Worm (Caenorhabditis elegans) whole organism, young adult: Measurements from ENCODE around the gene F22H10.1.

Experiments used
- F22D6.2 ChIP-seq: sonication (generic microtip); optimal IDR thresholded peaks from 2 replicates; lab custom pipeline; 2016; ENCODE audit warnings: mild to moderate bottlenecking, missing genetic modification characterization, missing compliant biosample characterization
- Y56A3A.18 ChIP-seq: fragments of 200-800 bp; sonication (Bioruptor generic); IDR thresholded peaks from 2 replicates; pipeline ENCODE4 v1.3.6; 2022; ENCODE audit warnings: missing genetic modification reagents, missing genetic modification characterization, missing compliant biosample characterization
- ama-1 ChIP-seq, 3 experiments: fragments of 150-350 bp in 1 of 3; sonication (generic microtip) in 2 of 3; optimal IDR thresholded peaks; 2 replicates each; lab custom pipeline; 2014 to 2018; ENCODE audit warnings: missing biosample characterization in 2 of 3, missing genetic modification characterization in 2 of 3, missing genetic modification reagents in 2 of 3
- dox-1 ChIP-seq: fragments of 200-800 bp; sonication (Bioruptor generic); IDR thresholded peaks from 2 replicates; pipeline ENCODE4 v1.3.6; 2022; ENCODE audit warnings: missing genetic modification reagents, missing genetic modification characterization, missing compliant biosample characterization
- dpl-1 ChIP-seq: fragments of 150-350 bp; optimal IDR thresholded peaks from 2 replicates; lab custom pipeline; 2014; ENCODE audit warnings: missing biosample characterization, missing genetic modification reagents, missing genetic modification characterization
- mcd-1 ChIP-seq: fragments of 200-800 bp; sonication (Bioruptor generic); IDR thresholded peaks from 2 replicates; pipeline ENCODE4 v1.3.6; 2022; ENCODE audit warnings: missing genetic modification reagents, missing genetic modification characterization, missing compliant biosample characterization
- nfyb-1 ChIP-seq: fragments of 200-800 bp; sonication (Bioruptor generic); IDR thresholded peaks from 2 replicates; pipeline ENCODE4 v1.3.6; 2022; ENCODE audit warnings: missing genetic modification reagents, missing genetic modification characterization, missing compliant biosample characterization
- rcor-1 ChIP-seq: fragments of 200-800 bp; sonication (Bioruptor generic); IDR thresholded peaks from 2 replicates; pipeline ENCODE4 v1.3.6; 2022; ENCODE audit warnings: missing genetic modification reagents, missing genetic modification characterization, missing compliant biosample characterization
- tbp1 ChIP-seq: fragments of 200-800 bp; sonication (Bioruptor generic); optimal IDR thresholded peaks from 2 replicates; lab custom pipeline; 2018; ENCODE audit warnings: mild to moderate bottlenecking, missing genetic modification characterization, missing compliant biosample characterization
- unc-62 ChIP-seq: fragments of 150-350 bp; optimal IDR thresholded peaks from 2 replicates; lab custom pipeline; 2014; ENCODE audit warnings: missing biosample characterization, missing genetic modification reagents, missing genetic modification characterization

DNA sequence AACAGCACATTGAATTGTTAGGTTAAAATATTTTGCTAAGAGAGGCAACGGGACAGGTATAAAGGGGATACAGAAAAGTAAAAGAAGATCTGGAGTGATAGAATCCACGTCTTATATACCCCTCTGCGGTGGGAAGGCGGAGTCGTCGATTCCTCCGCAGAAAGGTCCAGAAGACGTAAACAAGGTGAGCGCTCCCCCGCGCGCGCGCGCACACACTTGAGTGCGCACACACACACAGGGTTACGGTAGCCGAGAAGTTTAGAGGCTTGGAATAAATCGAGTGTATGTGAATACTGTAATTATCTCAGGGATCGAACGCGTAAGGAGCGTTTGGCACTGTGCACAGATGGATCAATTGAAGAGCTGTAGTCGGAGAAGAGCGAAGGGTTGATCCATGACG, 14.9 kb upstream of the F22H10.1 start:
- no peak for TF ChIP-seq rcor-1 (GFP tag; lab: Robert Waterston, UW)
- TF ChIP-seq dox-1 (GFP tag; lab: Robert Waterston, UW): no peak
- no peak for TF ChIP-seq F22D6.2
- no peak for TF ChIP-seq tbp1
- TF ChIP-seq nfyb-1 (GFP tag; lab: Robert Waterston, UW): no peak
- TF ChIP-seq ama-1 (optimal IDR thresholded peaks at IDR 0.05; lab: Kevin White, UChicago): no peak
- no peak for TF ChIP-seq ama-1 (GFP tag; optimal IDR thresholded peaks at IDR 0.05; lab: Kevin White, UChicago)
- TF ChIP-seq dpl-1 (GFP tag; lab: Kevin White, UChicago): no peak
- no peak for TF ChIP-seq mcd-1 (GFP tag; lab: Robert Waterston, UW)
- TF ChIP-seq Y56A3A.18 (GFP tag; lab: Robert Waterston, UW): no peak
- TF ChIP-seq unc-62 (GFP tag; lab: Kevin White, UChicago): no peak
